Worm (Caenorhabditis elegans): ENCODE data around the gene F53F4.4.

DNA sequence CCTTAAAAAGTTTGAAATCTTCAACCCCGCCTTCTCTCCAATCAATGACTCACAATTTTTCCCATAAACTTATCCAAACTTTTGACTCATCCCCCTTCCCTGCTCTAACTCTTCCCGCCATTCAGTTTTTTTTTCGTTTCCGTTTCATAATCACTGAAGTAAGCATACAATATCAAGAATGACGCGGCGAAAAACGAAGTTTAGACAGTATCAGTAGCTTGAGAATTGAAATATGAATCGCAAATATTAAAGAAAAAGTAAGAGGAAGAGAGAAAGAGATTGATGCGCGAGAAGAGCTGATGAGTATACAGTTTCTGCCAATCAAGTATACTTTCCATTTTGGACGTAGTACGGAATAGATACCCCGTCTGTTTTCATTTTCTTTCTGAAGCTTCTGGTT, 15.7 kb upstream of the F53F4.4 start:
- TF ChIP-seq ref-1 (GFP tag; conservative IDR thresholded peaks at IDR 0.05) (no peak), ztf-23 (GFP tag; IDR thresholded peaks at IDR 0.05) (no peak), klf-2 (GFP tag; conservative IDR thresholded peaks at IDR 0.05) (no peak), flt-1 (GFP tag; IDR thresholded peaks at IDR 0.05) (no peak), tab-1 (GFP tag; IDR thresholded peaks at IDR 0.05) (no peak), cog-1 (tag; optimal IDR thresholded peaks at IDR 0.05) (no peak)

Data from whole organism, midembryonic.